Worm (Caenorhabditis elegans) whole organism, L3 larva: ENCODE data around the gene mthf-1.

ENCODE experiments used
- R02D3.7 ChIP-seq: fragments of 150-350 bp; optimal IDR thresholded peaks from 2 replicates; lab custom pipeline; 2014; ENCODE audit warnings: missing biosample characterization, missing genetic modification characterization
- ZK546.5 ChIP-seq: sonication (generic microtip); optimal IDR thresholded peaks from 2 replicates; lab custom pipeline; 2017; ENCODE audit warnings: missing biosample characterization, missing genetic modification characterization
- aly-2 ChIP-seq: fragments of 150-350 bp; optimal IDR thresholded peaks from 2 replicates; lab custom pipeline; 2014; ENCODE audit warnings: missing biosample characterization, missing genetic modification characterization
- ama-1 ChIP-seq: fragments of 150-350 bp; optimal IDR thresholded peaks from 2 replicates; lab custom pipeline; 2018
- ceh-16 ChIP-seq: sonication (generic microtip); optimal IDR thresholded peaks from 2 replicates; lab custom pipeline; 2017; ENCODE audit warnings: missing biosample characterization, missing genetic modification characterization
- ceh-28 ChIP-seq: fragments of 150-350 bp; optimal IDR thresholded peaks from 2 replicates; lab custom pipeline; 2014; ENCODE audit warnings: missing biosample characterization, missing genetic modification reagents, missing genetic modification characterization
- ceh-9 ChIP-seq: sonication (generic microtip); optimal IDR thresholded peaks from 2 replicates; lab custom pipeline; 2018; ENCODE audit warnings: missing biosample characterization, missing genetic modification characterization
- daf-12 ChIP-seq: fragments of 150-350 bp; optimal IDR thresholded peaks from 2 replicates; lab custom pipeline; 2014; ENCODE audit warnings: missing biosample characterization, missing genetic modification reagents, missing genetic modification characterization
- egl-27 ChIP-seq: sonication (generic microtip); optimal IDR thresholded peaks from 4 replicates; lab custom pipeline; 2017; ENCODE audit warnings: missing biosample characterization, missing genetic modification reagents, missing genetic modification characterization
- egl-5 ChIP-seq: fragments of 150-350 bp; optimal IDR thresholded peaks from 2 replicates; lab custom pipeline; 2017; ENCODE audit warnings: missing biosample characterization, missing genetic modification reagents, missing genetic modification characterization, inconsistent platforms
- elt-1 ChIP-seq: fragments of 150-350 bp; optimal IDR thresholded peaks from 2 replicates; lab custom pipeline; 2014; ENCODE audit warnings: missing biosample characterization, missing genetic modification characterization
- elt-2 ChIP-seq: sonication (generic microtip); optimal IDR thresholded peaks from 2 replicates; lab custom pipeline; 2016; ENCODE audit warnings: missing genetic modification reagents, mild to moderate bottlenecking, missing genetic modification characterization, missing compliant biosample characterization
- elt-3 ChIP-seq, 3 experiments: fragments of 150-350 bp in 1 of 3; sonication (generic microtip) in 2 of 3; optimal IDR thresholded peaks; 2 replicates in 2 of 3; 4 replicates in 1 of 3; lab custom pipeline; 2014 to 2017; ENCODE audit warnings: missing biosample characterization in 3 of 3, missing genetic modification characterization in 3 of 3
- fkh-10 ChIP-seq: sonication (generic microtip); optimal IDR thresholded peaks from 2 replicates; lab custom pipeline; 2017; ENCODE audit warnings: missing biosample characterization, missing genetic modification reagents, missing genetic modification characterization
- fkh-2 ChIP-seq: fragments of 150-350 bp; optimal IDR thresholded peaks from 2 replicates; lab custom pipeline; 2014; ENCODE audit warnings: missing biosample characterization, missing genetic modification reagents, missing genetic modification characterization
- fos-1 ChIP-seq: fragments of 150-350 bp; optimal IDR thresholded peaks from 2 replicates; lab custom pipeline; 2014; ENCODE audit warnings: missing biosample characterization, missing genetic modification characterization
- hmg-11 ChIP-seq: sonication (generic microtip); optimal IDR thresholded peaks from 2 replicates; lab custom pipeline; 2016; ENCODE audit warnings: missing genetic modification characterization, missing compliant biosample characterization
- jun-1 ChIP-seq: fragments of 150-350 bp; optimal IDR thresholded peaks from 2 replicates; lab custom pipeline; 2014; ENCODE audit warnings: missing biosample characterization, missing genetic modification reagents, missing genetic modification characterization
- lin-15B ChIP-seq: fragments of 150-350 bp; optimal IDR thresholded peaks from 2 replicates; lab custom pipeline; 2014; ENCODE audit warnings: missing biosample characterization, missing genetic modification characterization
- lin-39 ChIP-seq: fragments of 150-350 bp; optimal IDR thresholded peaks from 2 replicates; lab custom pipeline; 2018; ENCODE audit warnings: missing biosample characterization, missing genetic modification reagents, missing genetic modification characterization
- lsy-12 ChIP-seq: sonication (generic microtip); optimal IDR thresholded peaks from 2 replicates; lab custom pipeline; 2016; ENCODE audit warnings: mild to moderate bottlenecking, missing genetic modification characterization, missing compliant biosample characterization
- mml-1 ChIP-seq: fragments of 150-350 bp; sonication (generic microtip); optimal IDR thresholded peaks from 3 replicates; lab custom pipeline; 2014; ENCODE audit warnings: missing biosample characterization, missing genetic modification characterization
- nfya-1 ChIP-seq: sonication (generic microtip); optimal IDR thresholded peaks from 2 replicates; lab custom pipeline; 2017; ENCODE audit warnings: missing genetic modification characterization, mild to moderate bottlenecking, missing compliant biosample characterization, antibody characterized with exemption, moderate library complexity; ENCODE audit not compliant: insufficient read depth
- nhr-11 ChIP-seq: fragments of 150-350 bp; optimal IDR thresholded peaks from 2 replicates; lab custom pipeline; 2014; ENCODE audit warnings: missing biosample characterization, missing genetic modification characterization
- nhr-12 ChIP-seq: fragments of 150-350 bp; optimal IDR thresholded peaks from 2 replicates; lab custom pipeline; 2014; ENCODE audit warnings: missing biosample characterization, missing genetic modification characterization
- nhr-23 ChIP-seq: fragments of 150-350 bp; optimal IDR thresholded peaks from 2 replicates; lab custom pipeline; 2014; ENCODE audit warnings: missing biosample characterization, missing genetic modification reagents, missing genetic modification characterization
- nhr-237 ChIP-seq: fragments of 150-350 bp; optimal IDR thresholded peaks from 2 replicates; lab custom pipeline; 2014; ENCODE audit warnings: missing biosample characterization, missing genetic modification characterization
- nhr-43 ChIP-seq: sonication (generic microtip); optimal IDR thresholded peaks from 2 replicates; lab custom pipeline; 2016; ENCODE audit warnings: mild to moderate bottlenecking, missing genetic modification characterization, missing compliant biosample characterization; ENCODE audit not compliant: poor library complexity, severe bottlenecking
- nhr-76 ChIP-seq: fragments of 150-350 bp; sonication (generic microtip); optimal IDR thresholded peaks from 5 replicates; lab custom pipeline; 2014; ENCODE audit warnings: missing biosample characterization, missing genetic modification characterization
- nhr-77 ChIP-seq: fragments of 150-350 bp; optimal IDR thresholded peaks from 2 replicates; lab custom pipeline; 2014; ENCODE audit warnings: missing biosample characterization, missing genetic modification characterization
- pha-4 ChIP-seq: fragments of 150-350 bp; optimal IDR thresholded peaks from 2 replicates; lab custom pipeline; 2014; ENCODE audit warnings: missing biosample characterization, missing genetic modification reagents, missing genetic modification characterization
- sea-2 ChIP-seq: fragments of 150-350 bp; sonication (generic microtip); optimal IDR thresholded peaks from 4 replicates; lab custom pipeline; 2014; ENCODE audit warnings: missing biosample characterization, missing genetic modification reagents, missing genetic modification characterization
- skn-1 ChIP-seq: fragments of 150-350 bp; optimal IDR thresholded peaks from 2 replicates; lab custom pipeline; 2014; ENCODE audit warnings: missing biosample characterization, missing genetic modification characterization
- snpc-4 ChIP-seq: fragments of 150-350 bp; optimal IDR thresholded peaks from 2 replicates; lab custom pipeline; 2014; ENCODE audit warnings: missing biosample characterization, missing genetic modification characterization
- unc-39 ChIP-seq: sonication (generic microtip); optimal IDR thresholded peaks from 4 replicates; lab custom pipeline; 2017; ENCODE audit warnings: missing biosample characterization, missing genetic modification characterization
- zag-1 ChIP-seq: fragments of 150-350 bp; optimal IDR thresholded peaks from 2 replicates; lab custom pipeline; 2014; ENCODE audit warnings: missing biosample characterization, missing genetic modification characterization
- ztf-11 ChIP-seq: fragments of 150-350 bp; optimal IDR thresholded peaks from 2 replicates; lab custom pipeline; 2014; ENCODE audit warnings: missing biosample characterization, missing genetic modification characterization
- ztf-4 ChIP-seq: fragments of 150-350 bp; optimal IDR thresholded peaks from 2 replicates; lab custom pipeline; 2014; ENCODE audit warnings: missing biosample characterization, missing genetic modification characterization

The mthf-1 gene

ce11 chrII:7817580-7817979, 40.0 kb upstream of the mthf-1 start:
- no peak for TF ChIP-seq skn-1
- no peak for TF ChIP-seq mml-1
- TF ChIP-seq zag-1 (tag; lab: Kevin White, UChicago), result no peak
- TF ChIP-seq fos-1, result no peak
- no peak for TF ChIP-seq fkh-10 (GFP tag; lab: Kevin White, UChicago)
- TF ChIP-seq lin-39, result no peak
- TF ChIP-seq sea-2 (GFP tag; lab: Kevin White, UChicago), result no peak
- TF ChIP-seq ztf-11 (tag; lab: Kevin White, UChicago), result no peak
- TF ChIP-seq hmg-11 (tag; lab: Kevin White, UChicago), result no peak
- no peak for TF ChIP-seq elt-1 (tag; lab: Kevin White, UChicago)
- TF ChIP-seq nfya-1 (tag; lab: Kevin White, UChicago), result no peak
- no peak for TF ChIP-seq daf-12 (tag; lab: Kevin White, UChicago)
- TF ChIP-seq ceh-16 (tag; lab: Kevin White, UChicago), result no peak
- TF ChIP-seq nhr-77 (tag; lab: Kevin White, UChicago), result no peak

DNA sequence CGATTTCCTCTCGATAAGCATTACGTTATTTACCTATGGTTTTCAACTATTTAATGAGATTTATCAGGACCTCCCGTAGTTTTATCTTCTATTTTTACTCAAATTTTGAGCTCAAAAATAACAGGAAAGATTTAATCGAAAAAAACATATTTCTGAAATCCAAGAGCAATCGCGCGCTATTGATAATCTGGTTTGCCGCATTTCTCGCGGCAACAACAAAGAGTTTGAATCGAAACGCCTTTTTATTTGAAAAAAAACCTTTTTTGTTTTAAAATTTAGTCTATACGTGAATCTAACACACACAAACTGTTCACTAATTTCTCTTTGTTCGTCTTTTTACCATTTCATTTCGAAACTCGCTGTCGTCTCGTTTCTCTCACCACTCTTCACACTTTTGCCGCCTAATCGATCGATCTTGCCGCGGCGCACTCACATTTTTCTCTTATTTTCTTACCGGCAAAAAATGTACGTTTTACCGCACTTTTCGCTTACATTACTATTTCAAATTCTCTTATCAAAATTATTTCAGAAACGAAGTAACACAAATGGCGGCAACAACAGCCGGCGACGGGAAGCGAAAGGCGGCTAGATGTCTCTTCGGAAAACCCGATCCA, 38.6 kb upstream of the mthf-1 start, which contains the start of gene cki-2:
cki-2 (plus strand) TSS at position 337 of the 614 bp plus-strand sequence.
- TF ChIP-seq pha-4 (peak; percentile 13), ceh-9 (tag; lab: Kevin White, UChicago) (no peak), fkh-10 (GFP tag; lab: Kevin White, UChicago) (no peak), nhr-11 (tag; lab: Kevin White, UChicago) (no peak), lin-15B (tag; lab: Kevin White, UChicago) (peak; percentile 25), ZK546.5 (tag; lab: Kevin White, UChicago) (no peak), lsy-12 (tag; lab: Kevin White, UChicago) (no peak), nhr-43 (no peak), nhr-76 (tag; lab: Kevin White, UChicago) (no peak), hmg-11 (tag; lab: Kevin White, UChicago) (no peak), jun-1 (tag; lab: Kevin White, UChicago) (no peak), lin-39 (no peak), ama-1 (lab: Kevin White, UChicago) (no peak), egl-27 (tag; lab: Kevin White, UChicago) (no peak), nhr-23 (no peak), ztf-11 (tag; lab: Kevin White, UChicago) (no peak), snpc-4 (tag; lab: Kevin White, UChicago) (no peak), fos-1 (no peak), daf-12 (tag; lab: Kevin White, UChicago) (no peak), R02D3.7 (no peak), nfya-1 (tag; lab: Kevin White, UChicago) (peak; percentile 39), aly-2 (tag; lab: Kevin White, UChicago) (no peak), unc-39 (tag; lab: Kevin White, UChicago) (no peak), ztf-4 (no peak), nhr-12 (no peak), ceh-16 (tag; lab: Kevin White, UChicago) (no peak), elt-2 (tag; lab: Kevin White, UChicago) (peak; percentile 54)

DNA sequence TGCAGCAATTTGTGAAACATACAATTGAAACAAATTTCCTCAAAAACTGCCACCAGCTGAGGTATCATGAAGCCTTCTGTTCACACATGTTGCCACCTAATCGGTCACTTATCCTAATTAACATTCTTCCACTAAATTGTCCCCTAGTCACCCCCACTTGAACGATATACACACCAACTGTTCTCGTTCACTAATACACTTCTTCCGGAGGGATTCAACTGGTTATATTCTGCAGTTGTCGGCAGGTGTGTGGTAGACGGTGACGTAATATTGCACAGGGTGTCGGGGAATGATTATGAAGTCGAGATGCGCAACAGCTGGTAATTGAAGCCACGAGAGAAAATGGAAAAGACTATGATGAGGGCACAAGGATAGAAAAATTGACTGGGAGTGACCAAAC, 37.8 kb upstream of the mthf-1 start:
- TF ChIP-seq ZK546.5 (tag; lab: Kevin White, UChicago) (no peak), elt-3 (tag; optimal IDR thresholded peaks at IDR 0.05; lab: Kevin White, UChicago) (no peak), mml-1 (no peak), zag-1 (tag; lab: Kevin White, UChicago) (no peak), fkh-2 (no peak), nhr-237 (tag; lab: Kevin White, UChicago) (no peak), egl-5 (no peak), ceh-9 (tag; lab: Kevin White, UChicago) (no peak), snpc-4 (tag; lab: Kevin White, UChicago) (no peak), fkh-10 (GFP tag; lab: Kevin White, UChicago) (no peak), ceh-28 (tag; lab: Kevin White, UChicago) (no peak)
